Fruit fly (Drosophila melanogaster) whole organism, embryonic: ENCODE data around the gene CG13616.

Experiments
- CG1233 ChIP-seq: fragments of 200-800 bp; sonication (Bioruptor generic); optimal IDR thresholded peaks from 4 replicates; lab custom pipeline; 2018; ENCODE audit warnings: missing biosample characterization, mild to moderate bottlenecking, missing genetic modification characterization
- CG12769 ChIP-seq: fragments of 200-800 bp; sonication (Bioruptor generic); optimal IDR thresholded peaks from 2 replicates; lab custom pipeline; 2019; ENCODE audit warnings: missing biosample characterization, mild to moderate bottlenecking, missing genetic modification characterization, moderate library complexity
- bab2 ChIP-seq: fragments of 200-800 bp; sonication (Bioruptor generic); optimal IDR thresholded peaks from 2 replicates; lab custom pipeline; 2016; ENCODE audit warnings: missing biosample characterization, missing genetic modification characterization
- nom ChIP-seq: fragments of 200-800 bp; sonication (Bioruptor generic); optimal IDR thresholded peaks from 2 replicates; lab custom pipeline; 2017; ENCODE audit warnings: missing biosample characterization, missing genetic modification characterization, mild to moderate bottlenecking, moderate library complexity, missing genetic modification reagents

Gene CG13616

dm6 chr3R:24390239-24390638 is 2.5 kb upstream of the CG13616 start, which contains the start of the genes CG5768 and CG13615:
TSS of gene CG5768 (minus strand) at chr3R:24390339.
TSS of gene CG13615 (plus strand) at chr3R:24390518.
- TF ChIP-seq nom (GFP tag; lab: Kevin White, UChicago), result no peak
- no peak for TF ChIP-seq CG1233
- no peak for TF ChIP-seq bab2 (GFP tag; lab: Kevin White, UChicago)
- no peak for TF ChIP-seq CG12769 (tag; lab: Kevin White, UChicago)
